Fruit fly (Drosophila melanogaster): ENCODE data around the gene CG33322.

DNA sequence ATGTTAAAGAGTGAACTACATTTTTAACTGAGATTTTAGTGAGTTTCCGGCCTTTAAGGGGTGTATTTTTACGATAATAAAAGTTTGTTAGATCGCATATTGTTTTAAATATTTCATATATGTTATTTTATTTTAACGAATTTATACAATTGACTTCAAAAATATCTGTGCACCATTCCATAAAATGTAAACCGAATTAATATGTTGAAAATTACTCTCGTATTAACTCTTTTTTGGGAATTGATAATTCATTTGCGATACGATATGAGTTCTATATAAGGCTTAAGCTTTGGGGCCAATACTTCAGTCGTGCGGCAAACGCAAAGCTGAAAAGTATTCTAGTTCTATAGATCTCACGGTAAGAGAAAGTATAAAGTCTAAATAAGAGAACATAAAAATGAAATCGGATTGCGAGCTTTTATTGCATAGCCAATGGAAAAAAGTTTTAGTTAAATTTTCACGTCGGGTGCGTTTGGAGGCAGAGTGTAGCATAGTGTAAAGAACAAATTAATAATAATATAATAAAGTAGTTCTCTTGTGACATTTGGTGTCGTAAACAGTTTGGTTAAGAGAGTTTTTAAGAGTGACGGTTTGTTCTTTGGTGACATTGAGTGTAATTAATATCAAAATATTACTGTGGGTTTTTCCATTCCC lies 8.2 kb upstream of the CG33322 start:
- TF ChIP-seq pan (optimal IDR thresholded peaks at IDR 0.05) (no peak), Dll (optimal IDR thresholded peaks at IDR 0.05) (no peak), CG8478 (optimal IDR thresholded peaks at IDR 0.05) (no peak), psq (optimal IDR thresholded peaks at IDR 0.05) (no peak), usp (GFP tag; optimal IDR thresholded peaks at IDR 0.05) (no peak), EcR (GFP tag; optimal IDR thresholded peaks at IDR 0.05) (no peak)
